Worm (Caenorhabditis elegans) whole organism, young adult: ENCODE measurements around the gene F40C5.1.
A peak's percentile ranks its signal among the peaks of the same experiment; 100 is the strongest.

Source experiments
- B0261.1 ChIP-seq: sonication (generic microtip); optimal IDR thresholded peaks from 2 replicates; lab custom pipeline; 2016; ENCODE audit warnings: mild to moderate bottlenecking, missing genetic modification characterization, moderate library complexity, missing compliant biosample characterization
- B0336.3 ChIP-seq: fragments of 200-800 bp; sonication (Bioruptor generic); IDR thresholded peaks from 2 replicates; pipeline ENCODE4 v1.3.6; 2022; ENCODE audit warnings: missing genetic modification characterization, missing compliant biosample characterization
- F22D6.2 ChIP-seq: sonication (generic microtip); optimal IDR thresholded peaks from 2 replicates; lab custom pipeline; 2016; ENCODE audit warnings: mild to moderate bottlenecking, missing genetic modification characterization, missing compliant biosample characterization
- F49E8.2 ChIP-seq: sonication (generic microtip); optimal IDR thresholded peaks from 3 replicates; lab custom pipeline; 2017; ENCODE audit warnings: missing genetic modification characterization, mild to moderate bottlenecking, missing compliant biosample characterization, antibody characterized with exemption, moderate library complexity; ENCODE audit not compliant: insufficient read depth
- F52B5.7 ChIP-seq: sonication (generic microtip); optimal IDR thresholded peaks from 2 replicates; lab custom pipeline; 2016; ENCODE audit warnings: mild to moderate bottlenecking, missing genetic modification characterization, missing compliant biosample characterization
- F57A8.1 ChIP-seq: fragments of 200-800 bp; sonication (Bioruptor generic); optimal IDR thresholded peaks from 2 replicates; lab custom pipeline; 2018; ENCODE audit warnings: mild to moderate bottlenecking, missing genetic modification characterization, moderate library complexity, missing compliant biosample characterization
- K11D2.4 ChIP-seq: fragments of 200-800 bp; sonication (Bioruptor generic); IDR thresholded peaks from 2 replicates; pipeline ENCODE4 v1.3.6; 2022; ENCODE audit warnings: missing genetic modification reagents, missing genetic modification characterization, missing compliant biosample characterization
- K12H6.12 ChIP-seq: fragments of 200-800 bp; sonication (Bioruptor generic); optimal IDR thresholded peaks from 2 replicates; lab custom pipeline; 2018; ENCODE audit warnings: mild to moderate bottlenecking, missing genetic modification characterization, missing compliant biosample characterization
- T26A5.8 ChIP-seq: sonication (generic microtip); optimal IDR thresholded peaks from 2 replicates; lab custom pipeline; 2016; ENCODE audit warnings: missing genetic modification characterization, missing compliant biosample characterization
- Y53F4B.3 ChIP-seq: fragments of 200-800 bp; sonication (Bioruptor generic); IDR thresholded peaks from 2 replicates; pipeline ENCODE4 v1.3.6; 2022; ENCODE audit warnings: missing genetic modification reagents, missing genetic modification characterization, missing compliant biosample characterization
- Y53G8AR.9 ChIP-seq: fragments of 200-800 bp; sonication (Bioruptor generic); conservative IDR thresholded peaks from 2 replicates; pipeline ENCODE4 v1.3.6; 2022; ENCODE audit warnings: missing genetic modification reagents, missing genetic modification characterization, missing compliant biosample characterization
- Y67H2A.10 ChIP-seq: fragments of 200-800 bp; sonication (Bioruptor generic); conservative IDR thresholded peaks from 2 replicates; pipeline ENCODE4 v1.3.6; 2022; ENCODE audit warnings: missing genetic modification reagents, missing genetic modification characterization, missing compliant biosample characterization
- Y79H2A.3 ChIP-seq: fragments of 200-800 bp; sonication (Bioruptor generic); conservative IDR thresholded peaks from 2 replicates; pipeline ENCODE4 v1.3.6; 2022; ENCODE audit warnings: missing genetic modification reagents, missing genetic modification characterization, missing compliant biosample characterization
- Y95B8A.8 ChIP-seq: fragments of 200-800 bp; sonication (Bioruptor generic); IDR thresholded peaks from 2 replicates; pipeline ENCODE4 v1.3.6; 2022; ENCODE audit warnings: missing genetic modification reagents, missing genetic modification characterization, missing compliant biosample characterization
- aptf-2 ChIP-seq: fragments of 200-800 bp; sonication (Bioruptor generic); conservative IDR thresholded peaks from 2 replicates; pipeline ENCODE4 v1.3.6; 2022; ENCODE audit warnings: missing genetic modification reagents, missing genetic modification characterization, missing compliant biosample characterization
- aptf-3 ChIP-seq: fragments of 200-800 bp; sonication (Bioruptor generic); IDR thresholded peaks from 2 replicates; pipeline ENCODE4 v1.3.6; 2022; ENCODE audit warnings: missing genetic modification characterization, missing compliant biosample characterization
- atf-7 ChIP-seq: sonication (generic microtip); optimal IDR thresholded peaks from 2 replicates; lab custom pipeline; 2017; ENCODE audit warnings: mild to moderate bottlenecking, missing genetic modification characterization, missing compliant biosample characterization
- athp-1 ChIP-seq: sonication (generic microtip); optimal IDR thresholded peaks from 2 replicates; lab custom pipeline; 2017; ENCODE audit warnings: mild to moderate bottlenecking, missing genetic modification characterization, missing compliant biosample characterization
- attf-3 ChIP-seq: fragments of 200-800 bp; sonication (Bioruptor generic); conservative IDR thresholded peaks from 2 replicates; pipeline ENCODE4 v1.3.6; 2022; ENCODE audit warnings: missing genetic modification reagents, missing genetic modification characterization, missing compliant biosample characterization
- attf-6 ChIP-seq: fragments of 200-800 bp; sonication (Bioruptor generic); IDR thresholded peaks from 2 replicates; pipeline ENCODE4 v1.3.6; 2022; ENCODE audit warnings: missing genetic modification reagents, missing genetic modification characterization, missing compliant biosample characterization
- ccch-3 ChIP-seq: fragments of 200-800 bp; sonication (Bioruptor generic); optimal IDR thresholded peaks from 2 replicates; lab custom pipeline; 2018; ENCODE audit warnings: mild to moderate bottlenecking, missing genetic modification characterization, missing compliant biosample characterization
- cebp-2 ChIP-seq: fragments of 200-800 bp; sonication (Bioruptor generic); IDR thresholded peaks from 2 replicates; pipeline ENCODE4 v1.3.6; 2022; ENCODE audit warnings: missing genetic modification characterization, missing compliant biosample characterization
- ceh-100 ChIP-seq: fragments of 200-800 bp; sonication (Bioruptor generic); IDR thresholded peaks from 2 replicates; pipeline ENCODE4 v1.3.6; 2022; ENCODE audit warnings: missing genetic modification reagents, missing genetic modification characterization, missing compliant biosample characterization
- ceh-27 ChIP-seq: fragments of 200-800 bp; sonication (Bioruptor generic); optimal IDR thresholded peaks from 2 replicates; lab custom pipeline; 2018; ENCODE audit warnings: mild to moderate bottlenecking, missing genetic modification characterization, moderate library complexity, missing compliant biosample characterization
- ceh-40 ChIP-seq: fragments of 200-800 bp; sonication (Bioruptor generic); IDR thresholded peaks from 2 replicates; pipeline ENCODE4 v1.3.6; 2022; ENCODE audit warnings: missing genetic modification characterization, missing compliant biosample characterization
- ceh-58 ChIP-seq: fragments of 200-800 bp; sonication (Bioruptor generic); IDR thresholded peaks from 2 replicates; pipeline ENCODE4 v1.3.6; 2022; ENCODE audit warnings: missing genetic modification characterization, missing compliant biosample characterization
- ceh-79 ChIP-seq: sonication (generic microtip); optimal IDR thresholded peaks from 2 replicates; lab custom pipeline; 2017; ENCODE audit warnings: mild to moderate bottlenecking, missing genetic modification characterization, missing compliant biosample characterization
- dpff-1 ChIP-seq: sonication (generic microtip); optimal IDR thresholded peaks from 2 replicates; lab custom pipeline; 2017; ENCODE audit warnings: mild to moderate bottlenecking, missing genetic modification characterization, missing compliant biosample characterization
- egl-18 ChIP-seq: fragments of 200-800 bp; sonication (Bioruptor generic); IDR thresholded peaks from 2 replicates; pipeline ENCODE4 v1.3.6; 2022; ENCODE audit warnings: missing genetic modification reagents, missing genetic modification characterization, missing compliant biosample characterization
- gei-17 ChIP-seq: fragments of 200-800 bp; sonication (Bioruptor generic); optimal IDR thresholded peaks from 2 replicates; lab custom pipeline; 2018; ENCODE audit warnings: mild to moderate bottlenecking, missing genetic modification characterization, missing compliant biosample characterization
- him-1 ChIP-seq: sonication (generic microtip); optimal IDR thresholded peaks from 2 replicates; lab custom pipeline; 2016; ENCODE audit warnings: missing genotype, missing genetic modification reagents, missing genetic modification characterization, missing compliant biosample characterization
- hlh-26 ChIP-seq: fragments of 200-800 bp; sonication (Bioruptor generic); conservative IDR thresholded peaks from 2 replicates; pipeline ENCODE4 v1.3.6; 2022; ENCODE audit warnings: missing genetic modification reagents, missing genetic modification characterization, missing compliant biosample characterization
- hmg-1.2 ChIP-seq: fragments of 200-800 bp; sonication (Bioruptor generic); IDR thresholded peaks from 2 replicates; pipeline ENCODE4 v1.3.6; 2022; ENCODE audit warnings: missing genetic modification reagents, missing genetic modification characterization, missing compliant biosample characterization
- hsf-1 ChIP-seq: fragments of 200-800 bp; sonication (Bioruptor generic); IDR thresholded peaks from 2 replicates; pipeline ENCODE4 v1.3.6; 2022; ENCODE audit warnings: missing genetic modification reagents, missing genetic modification characterization, missing compliant biosample characterization
- let-607 ChIP-seq, 2 experiments: fragments of 200-800 bp in 1 of 2; sonication (Bioruptor generic) in 1 of 2; sonication (generic microtip) in 1 of 2; optimal IDR thresholded peaks; 2 replicates each; lab custom pipeline; 2016 to 2018; ENCODE audit warnings: mild to moderate bottlenecking in 2 of 2, missing compliant biosample characterization in 2 of 2, missing genetic modification characterization in 2 of 2, moderate library complexity in 2 of 2, missing genotype in 1 of 2
- lin-35 ChIP-seq, 3 experiments: fragments of 150-350 bp in 2 of 3; sonication (generic microtip) in 1 of 3; optimal IDR thresholded peaks; 2 replicates each; lab custom pipeline; 2014 to 2018; ENCODE audit warnings: missing biosample characterization in 3 of 3, missing genetic modification characterization in 3 of 3, missing genetic modification reagents in 3 of 3
- lin-40 ChIP-seq: sonication (generic microtip); optimal IDR thresholded peaks from 2 replicates; lab custom pipeline; 2016; ENCODE audit warnings: missing genetic modification characterization, mild to moderate bottlenecking, missing compliant biosample characterization, missing genotype, missing genetic modification reagents
- madf-6 ChIP-seq: fragments of 200-800 bp; sonication (Bioruptor generic); IDR thresholded peaks from 2 replicates; pipeline ENCODE4 v1.3.6; 2022; ENCODE audit warnings: missing genetic modification reagents, missing genetic modification characterization, missing compliant biosample characterization
- madf-8 ChIP-seq: fragments of 200-800 bp; sonication (Bioruptor generic); conservative IDR thresholded peaks from 2 replicates; pipeline ENCODE4 v1.3.6; 2022; ENCODE audit warnings: missing genetic modification reagents, missing genetic modification characterization, missing compliant biosample characterization
- mes-4 ChIP-seq: sonication (generic microtip); optimal IDR thresholded peaks from 2 replicates; lab custom pipeline; 2016; ENCODE audit warnings: missing genotype, missing genetic modification characterization, missing compliant biosample characterization
- mxl-1 ChIP-seq: sonication (generic microtip); optimal IDR thresholded peaks from 2 replicates; lab custom pipeline; 2016; ENCODE audit warnings: missing genetic modification characterization, missing compliant biosample characterization
- nfya-1 ChIP-seq: sonication (generic microtip); optimal IDR thresholded peaks from 2 replicates; lab custom pipeline; 2017; ENCODE audit warnings: antibody characterized with exemption, missing compliant biosample characterization, missing genetic modification characterization, borderline replicate concordance; ENCODE audit not compliant: insufficient read depth
- nhr-27 ChIP-seq: fragments of 200-800 bp; sonication (Bioruptor generic); optimal IDR thresholded peaks from 2 replicates; lab custom pipeline; 2018; ENCODE audit warnings: mild to moderate bottlenecking, missing genetic modification characterization, moderate library complexity, missing compliant biosample characterization
- sdz-38 ChIP-seq: sonication (generic microtip); optimal IDR thresholded peaks from 2 replicates; lab custom pipeline; 2016; ENCODE audit warnings: missing genotype, missing genetic modification characterization, missing compliant biosample characterization
- snpc-1.1 ChIP-seq: sonication (generic microtip); optimal IDR thresholded peaks from 2 replicates; lab custom pipeline; 2017; ENCODE audit warnings: missing genetic modification characterization, mild to moderate bottlenecking, missing compliant biosample characterization, antibody characterized with exemption, moderate library complexity, missing genotype, missing genetic modification reagents; ENCODE audit not compliant: insufficient read depth
- tbx-9 ChIP-seq: sonication (generic microtip); optimal IDR thresholded peaks from 2 replicates; lab custom pipeline; 2016; ENCODE audit warnings: borderline replicate concordance, missing genetic modification characterization, inconsistent platforms, missing compliant biosample characterization
- ztf-25 ChIP-seq: fragments of 200-800 bp; sonication (Bioruptor generic); IDR thresholded peaks from 2 replicates; pipeline ENCODE4 v1.3.6; 2022; ENCODE audit warnings: missing genetic modification reagents, missing genetic modification characterization, missing compliant biosample characterization
- ztf-26 ChIP-seq: sonication (generic microtip); optimal IDR thresholded peaks from 2 replicates; lab custom pipeline; 2017; ENCODE audit warnings: missing genetic modification characterization, missing compliant biosample characterization
- ztf-6 ChIP-seq: fragments of 200-800 bp; sonication (Bioruptor generic); IDR thresholded peaks from 2 replicates; pipeline ENCODE4 v1.3.6; 2022; ENCODE audit warnings: missing genetic modification reagents, missing genetic modification characterization, missing compliant biosample characterization

F40C5.1 gene

DNA sequence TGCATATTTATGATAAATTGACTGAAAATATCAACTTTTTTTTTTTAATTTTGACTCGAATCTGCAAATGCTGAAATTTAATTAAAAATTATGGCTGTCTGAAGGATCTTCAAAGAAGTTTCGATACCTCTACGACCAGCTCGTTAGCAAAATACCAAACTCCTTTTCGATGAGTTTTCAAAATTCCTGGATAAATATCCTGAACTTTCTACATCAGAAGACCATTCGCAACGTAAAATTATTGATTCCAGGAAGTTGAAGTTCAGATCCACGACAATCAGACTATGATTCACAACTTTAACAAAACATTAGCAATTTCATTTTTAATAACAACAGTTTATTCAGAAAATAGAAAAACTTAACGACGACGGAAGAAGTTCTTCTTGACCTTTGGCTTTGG lies 12.5 kb downstream of the F40C5.1 start (continued):
- TF ChIP-seq ceh-40 (no peak), tbx-9 (tag; lab: Kevin White, UChicago) (no peak), ceh-58 (GFP tag; lab: Robert Waterston, UW) (no peak), mes-4 (tag; lab: Kevin White, UChicago) (no peak), ceh-27 (GFP tag; lab: Kevin White, UChicago) (no peak), aptf-3 (GFP tag; lab: Robert Waterston, UW) (peak; percentile 81), K11D2.4 (GFP tag; lab: Robert Waterston, UW) (no peak), Y53G8AR.9 (GFP tag; lab: Robert Waterston, UW) (peak; percentile 77), F52B5.7 (tag; lab: Kevin White, UChicago) (peak; percentile 9), snpc-1.1 (peak; percentile 80), atf-7 (tag; lab: Kevin White, UChicago) (peak; percentile 38), Y95B8A.8 (GFP tag; lab: Robert Waterston, UW) (no peak), dpff-1 (tag; lab: Kevin White, UChicago) (no peak), nfya-1 (tag; lab: Kevin White, UChicago) (no peak), egl-18 (GFP tag; lab: Robert Waterston, UW) (no peak), T26A5.8 (tag; lab: Kevin White, UChicago) (no peak), attf-3 (GFP tag; lab: Robert Waterston, UW) (peak; percentile 19; the same call in 1 of the 2 replicates), B0261.1 (tag; lab: Kevin White, UChicago) (peak; percentile 19), athp-1 (tag; lab: Kevin White, UChicago) (peak; percentile 51), F57A8.1 (GFP tag; lab: Kevin White, UChicago) (no peak), Y79H2A.3 (peak; percentile 68), him-1 (tag; lab: Kevin White, UChicago) (peak; percentile 73), hsf-1 (GFP tag; lab: Robert Waterston, UW) (peak; percentile 73), ztf-25 (GFP tag; lab: Robert Waterston, UW) (peak; percentile 35; the same call in 1 of the 2 replicates), lin-40 (tag; lab: Kevin White, UChicago) (no peak), gei-17 (GFP tag; lab: Kevin White, UChicago) (no peak), K12H6.12 (tag; lab: Kevin White, UChicago) (no peak), let-607 (tag; optimal IDR thresholded peaks at IDR 0.05; lab: Kevin White, UChicago) (peak in 1 of 2 experiments; percentile 7), aptf-2 (no peak), cebp-2 (0 out of 2 replicates have a peak, but pooled peaks have one; percentile 52), F22D6.2 (tag; lab: Kevin White, UChicago) (no peak), lin-35 (GFP tag; optimal IDR thresholded peaks at IDR 0.05; lab: Kevin White, UChicago) (peak in 2 of 3 experiments; percentile 4 to 63), ztf-6 (GFP tag; lab: Robert Waterston, UW) (no peak), sdz-38 (tag; lab: Kevin White, UChicago) (no peak), hlh-26 (no peak), hmg-1.2 (GFP tag; lab: Robert Waterston, UW) (no peak; the same call in 1 of the 2 replicates), ccch-3 (GFP tag; lab: Kevin White, UChicago) (no peak), nhr-27 (tag; lab: Kevin White, UChicago) (no peak), F49E8.2 (peak; percentile 77), B0336.3 (GFP tag; lab: Robert Waterston, UW) (peak; percentile 93), Y67H2A.10 (no peak), ztf-26 (tag; lab: Kevin White, UChicago) (no peak), mxl-1 (tag; lab: Kevin White, UChicago) (peak; percentile 21), ceh-100 (GFP tag; lab: Robert Waterston, UW) (peak; percentile 33; the same call in 1 of the 2 replicates), Y53F4B.3 (no peak), ceh-79 (tag; lab: Kevin White, UChicago) (peak; percentile 2), madf-6 (GFP tag; lab: Robert Waterston, UW) (peak; percentile 84), attf-6 (GFP tag; lab: Robert Waterston, UW) (0 out of 2 replicates have a peak, but pooled peaks have one; percentile 61), madf-8 (GFP tag; lab: Robert Waterston, UW) (no peak; the same call in 1 of the 2 replicates)
